Fruit fly (Drosophila melanogaster) whole organism, embryonic: ENCODE results near the gene CG11436.
A peak's percentile ranks its signal among the peaks of the same experiment; 100 is the strongest.

ENCODE experiments used
- Asciz ChIP-seq: fragments of 200-800 bp; sonication (Bioruptor generic); optimal IDR thresholded peaks from 2 replicates; lab custom pipeline; 2017; ENCODE audit warnings: missing biosample characterization, mild to moderate bottlenecking, missing genetic modification characterization, missing genetic modification reagents
- Atf-2 ChIP-seq: fragments of 200-800 bp; sonication (Bioruptor generic); optimal IDR thresholded peaks from 2 replicates; lab custom pipeline; 2016; ENCODE audit warnings: missing biosample characterization, missing genetic modification characterization
- Bdp1 ChIP-seq: fragments of 200-800 bp; sonication (Bioruptor generic); optimal IDR thresholded peaks from 3 replicates; lab custom pipeline; 2016; ENCODE audit warnings: missing biosample characterization, missing genetic modification characterization
- Blimp-1 ChIP-seq: fragments of 200-800 bp; sonication (Bioruptor generic); optimal IDR thresholded peaks from 3 replicates; lab custom pipeline; 2018; ENCODE audit warnings: missing biosample characterization, missing genetic modification characterization, mild to moderate bottlenecking, moderate library complexity, missing genetic modification reagents
- CG11695 ChIP-seq: fragments of 200-800 bp; sonication (Bioruptor generic); IDR thresholded peaks from 3 replicates; pipeline ENCODE4 v1.3.6; 2022; ENCODE audit warnings: missing biosample characterization, missing genetic modification characterization
- CG12236 ChIP-seq: fragments of 200-800 bp; sonication (Bioruptor generic); optimal IDR thresholded peaks from 2 replicates; lab custom pipeline; 2016; ENCODE audit warnings: missing biosample characterization, missing genetic modification characterization
- CG12659 ChIP-seq: fragments of 200-800 bp; sonication (Bioruptor generic); optimal IDR thresholded peaks from 3 replicates; lab custom pipeline; 2017; ENCODE audit warnings: mild to moderate bottlenecking, missing biosample characterization, missing genetic modification reagents, missing genetic modification characterization
- CG12769 ChIP-seq: fragments of 200-800 bp; sonication (Bioruptor generic); optimal IDR thresholded peaks from 2 replicates; lab custom pipeline; 2019; ENCODE audit warnings: missing biosample characterization, mild to moderate bottlenecking, missing genetic modification characterization, moderate library complexity
- CG15479 ChIP-seq: fragments of 200-800 bp; sonication (Bioruptor generic); optimal IDR thresholded peaks from 3 replicates; lab custom pipeline; 2019; ENCODE audit warnings: missing biosample characterization, mild to moderate bottlenecking, missing genetic modification characterization, moderate library complexity
- CG15696 ChIP-seq: fragments of 200-800 bp; sonication (Bioruptor generic); optimal IDR thresholded peaks from 2 replicates; lab custom pipeline; 2019; ENCODE audit warnings: missing biosample characterization, mild to moderate bottlenecking, missing genetic modification characterization, moderate library complexity
- CG1603 ChIP-seq: fragments of 200-800 bp; sonication (Bioruptor generic); optimal IDR thresholded peaks from 2 replicates; lab custom pipeline; 2019; ENCODE audit warnings: missing biosample characterization, mild to moderate bottlenecking, missing genetic modification characterization, moderate library complexity
- CG17385 ChIP-seq: fragments of 200-800 bp; sonication (Bioruptor generic); optimal IDR thresholded peaks from 3 replicates; lab custom pipeline; 2018; ENCODE audit warnings: missing biosample characterization, mild to moderate bottlenecking, missing genetic modification characterization
- CG18619 ChIP-seq: fragments of 200-800 bp; sonication (Bioruptor generic); optimal IDR thresholded peaks from 3 replicates; lab custom pipeline; 2017; ENCODE audit warnings: missing biosample characterization, mild to moderate bottlenecking, missing genetic modification characterization
- CG4424 ChIP-seq: fragments of 200-800 bp; sonication (Bioruptor generic); optimal IDR thresholded peaks from 3 replicates; lab custom pipeline; 2016; ENCODE audit warnings: missing biosample characterization, missing genetic modification characterization
- CG4617 ChIP-seq: fragments of 200-800 bp; sonication (Bioruptor generic); optimal IDR thresholded peaks from 3 replicates; lab custom pipeline; 2016; ENCODE audit warnings: missing biosample characterization, missing genetic modification characterization, borderline replicate concordance
- CG5953 ChIP-seq: fragments of 200-800 bp; sonication (Bioruptor generic); IDR thresholded peaks from 2 replicates; pipeline ENCODE4 v1.3.6; 2022; ENCODE audit warnings: missing biosample characterization, missing genetic modification characterization
- CG6175 ChIP-seq: fragments of 200-800 bp; sonication (Bioruptor generic); IDR thresholded peaks from 3 replicates; pipeline ENCODE4 v1.3.6; 2022; ENCODE audit warnings: missing biosample characterization, missing genetic modification characterization
- CG7786 ChIP-seq: fragments of 200-800 bp; sonication (Bioruptor generic); optimal IDR thresholded peaks from 2 replicates; lab custom pipeline; 2016; ENCODE audit warnings: missing biosample characterization, missing genetic modification characterization
- CG8281 ChIP-seq: fragments of 200-800 bp; sonication (Bioruptor generic); optimal IDR thresholded peaks from 2 replicates; lab custom pipeline; 2018; ENCODE audit warnings: missing biosample characterization, mild to moderate bottlenecking, missing genetic modification characterization, moderate library complexity
- Dek ChIP-seq: fragments of 200-800 bp; sonication (Bioruptor generic); optimal IDR thresholded peaks from 3 replicates; lab custom pipeline; 2019; ENCODE audit warnings: missing biosample characterization, mild to moderate bottlenecking, missing genetic modification characterization, moderate library complexity
- Doc3 ChIP-seq: fragments of 200-800 bp; sonication (Bioruptor generic); IDR thresholded peaks from 3 replicates; pipeline ENCODE4 v1.3.6; 2022; ENCODE audit warnings: missing biosample characterization, missing genetic modification characterization; ENCODE audit not compliant: partially characterized antibody
- ERR ChIP-seq: fragments of 200-800 bp; sonication (Bioruptor generic); optimal IDR thresholded peaks from 2 replicates; lab custom pipeline; 2016; ENCODE audit warnings: missing biosample characterization, missing genetic modification characterization
- H15 ChIP-seq: fragments of 200-800 bp; sonication (Bioruptor generic); IDR thresholded peaks from 3 replicates; pipeline ENCODE4 v1.3.6; 2022; ENCODE audit warnings: missing biosample characterization, missing genetic modification characterization
- Jarid2 ChIP-seq: fragments of 200-800 bp; sonication (Bioruptor generic); optimal IDR thresholded peaks from 3 replicates; lab custom pipeline; 2017; ENCODE audit warnings: mild to moderate bottlenecking, missing biosample characterization, missing genetic modification reagents, missing genetic modification characterization
- Meics ChIP-seq: fragments of 200-800 bp; sonication (Bioruptor generic); optimal IDR thresholded peaks from 2 replicates; lab custom pipeline; 2017; ENCODE audit warnings: missing biosample characterization, mild to moderate bottlenecking, missing genetic modification characterization
- NFAT ChIP-seq: fragments of 200-800 bp; sonication (Bioruptor generic); IDR thresholded peaks from 2 replicates; pipeline ENCODE4 v1.3.6; 2022; ENCODE audit warnings: missing biosample characterization, missing genetic modification characterization
- Ptx1 ChIP-seq: fragments of 200-800 bp; sonication (Bioruptor generic); IDR thresholded peaks from 2 replicates; pipeline ENCODE4 v1.3.6; 2022; ENCODE audit warnings: missing biosample characterization, missing genetic modification characterization
- Rfx ChIP-seq: fragments of 200-800 bp; sonication (Bioruptor generic); IDR thresholded peaks from 2 replicates; pipeline ENCODE4 v1.3.6; 2022; ENCODE audit warnings: missing biosample characterization, missing genetic modification characterization
- Rx ChIP-seq: fragments of 200-800 bp; sonication (Bioruptor generic); IDR thresholded peaks from 2 replicates; pipeline ENCODE4 v1.3.6; 2022; ENCODE audit warnings: missing biosample characterization, missing genetic modification characterization
- Sin3A ChIP-seq: fragments of >200 bp; optimal IDR thresholded peaks from 2 replicates; lab custom pipeline; 2018
- Six4 ChIP-seq: fragments of 200-800 bp; sonication (Bioruptor generic); optimal IDR thresholded peaks from 2 replicates; lab custom pipeline; 2016; ENCODE audit warnings: missing biosample characterization, missing genetic modification characterization
- Sox100B ChIP-seq: fragments of 200-800 bp; sonication (Bioruptor generic); optimal IDR thresholded peaks from 3 replicates; lab custom pipeline; 2018; ENCODE audit warnings: missing biosample characterization, mild to moderate bottlenecking, missing genetic modification characterization
- Sry-β ChIP-seq: fragments of 200-800 bp; sonication (Bioruptor generic); optimal IDR thresholded peaks from 2 replicates; lab custom pipeline; 2018; ENCODE audit warnings: missing biosample characterization, mild to moderate bottlenecking, missing genetic modification characterization, moderate library complexity
- TFAM ChIP-seq: fragments of 200-800 bp; sonication (Bioruptor generic); optimal IDR thresholded peaks from 2 replicates; lab custom pipeline; 2017; ENCODE audit warnings: missing biosample characterization, missing genetic modification characterization, inconsistent platforms
- Xrp1 ChIP-seq: fragments of 200-800 bp; sonication (Bioruptor generic); IDR thresholded peaks from 2 replicates; pipeline ENCODE4 v1.3.6; 2022; ENCODE audit warnings: missing biosample characterization, missing genetic modification characterization
- bsh ChIP-seq, 2 experiments: fragments of 200-800 bp; sonication (Bioruptor generic); optimal IDR thresholded peaks; 2 replicates each; lab custom pipeline; 2017 to 2018; ENCODE audit warnings: mild to moderate bottlenecking in 2 of 2, missing biosample characterization in 2 of 2, missing genetic modification characterization in 2 of 2, moderate library complexity in 1 of 2
- cato ChIP-seq: fragments of 200-800 bp; sonication (Bioruptor generic); optimal IDR thresholded peaks from 2 replicates; lab custom pipeline; 2016; ENCODE audit warnings: missing biosample characterization, missing genetic modification characterization, borderline replicate concordance
- chinmo ChIP-seq: fragments of 200-800 bp; sonication (Bioruptor generic); IDR thresholded peaks from 4 replicates; pipeline ENCODE4 v1.3.6; 2022; ENCODE audit warnings: missing biosample characterization, missing genetic modification characterization; ENCODE audit not compliant: partially characterized antibody
- danr ChIP-seq: fragments of 200-800 bp; sonication (Bioruptor generic); IDR thresholded peaks from 2 replicates; pipeline ENCODE4 v1.3.6; 2022; ENCODE audit warnings: missing biosample characterization, missing genetic modification characterization
- gcm ChIP-seq: fragments of 200-800 bp; sonication (Bioruptor generic); optimal IDR thresholded peaks from 2 replicates; lab custom pipeline; 2019; ENCODE audit warnings: missing biosample characterization, mild to moderate bottlenecking, missing genetic modification characterization, moderate library complexity
- grau ChIP-seq: fragments of 200-800 bp; optimal IDR thresholded peaks from 3 replicates; lab custom pipeline; 2019; ENCODE audit warnings: missing biosample characterization, mild to moderate bottlenecking, missing genetic modification characterization, moderate library complexity
- gsb ChIP-seq: fragments of 200-800 bp; sonication (Bioruptor generic); IDR thresholded peaks from 2 replicates; pipeline ENCODE4 v1.3.6; 2022; ENCODE audit warnings: missing biosample characterization, missing genetic modification characterization
- her ChIP-seq: fragments of 200-800 bp; sonication (Bioruptor generic); optimal IDR thresholded peaks from 2 replicates; lab custom pipeline; 2016; ENCODE audit warnings: missing biosample characterization, missing genetic modification characterization
- lola ChIP-seq, 3 experiments: fragments of >200 bp in 2 of 3; fragments of 200-800 bp in 1 of 3; sonication (Bioruptor generic) in 1 of 3; optimal IDR thresholded peaks; 2 replicates each; lab custom pipeline; 2017 to 2019; ENCODE audit warnings: missing biosample characterization in 3 of 3, missing genetic modification characterization in 3 of 3, mild to moderate bottlenecking in 1 of 3, moderate library complexity in 1 of 3
- mam ChIP-seq: fragments of 200-800 bp; sonication (Bioruptor generic); optimal IDR thresholded peaks from 3 replicates; lab custom pipeline; 2016; ENCODE audit warnings: missing biosample characterization, missing genetic modification characterization
- prd ChIP-seq, 3 experiments: fragments of >200 bp in 2 of 3; fragments of 200-800 bp in 1 of 3; sonication (Bioruptor generic) in 1 of 3; optimal IDR thresholded peaks in 2 of 3; IDR thresholded peaks in 1 of 3; 2 replicates in 2 of 3; 3 replicates in 1 of 3; pipeline versions ENCODE4 v1.3.6 to Lab custom; 2017 to 2022; ENCODE audit warnings: missing biosample characterization in 1 of 3, missing genetic modification characterization in 1 of 3
- shn ChIP-seq: fragments of 200-800 bp; sonication (Bioruptor generic); optimal IDR thresholded peaks from 3 replicates; lab custom pipeline; 2016; ENCODE audit warnings: missing biosample characterization, missing genetic modification characterization
- slbo ChIP-seq: fragments of 200-800 bp; sonication (Bioruptor generic); IDR thresholded peaks from 2 replicates; pipeline ENCODE4 v1.3.6; 2022; ENCODE audit warnings: missing biosample characterization, missing genetic modification characterization
- slp2 ChIP-seq: fragments of 200-800 bp; sonication (Bioruptor generic); optimal IDR thresholded peaks from 2 replicates; lab custom pipeline; 2016; ENCODE audit warnings: missing biosample characterization, missing genetic modification characterization
- tx ChIP-seq: fragments of 200-800 bp; sonication (Bioruptor generic); optimal IDR thresholded peaks from 2 replicates; lab custom pipeline; 2016; ENCODE audit warnings: missing biosample characterization, missing genetic modification characterization

Gene CG11436

DNA sequence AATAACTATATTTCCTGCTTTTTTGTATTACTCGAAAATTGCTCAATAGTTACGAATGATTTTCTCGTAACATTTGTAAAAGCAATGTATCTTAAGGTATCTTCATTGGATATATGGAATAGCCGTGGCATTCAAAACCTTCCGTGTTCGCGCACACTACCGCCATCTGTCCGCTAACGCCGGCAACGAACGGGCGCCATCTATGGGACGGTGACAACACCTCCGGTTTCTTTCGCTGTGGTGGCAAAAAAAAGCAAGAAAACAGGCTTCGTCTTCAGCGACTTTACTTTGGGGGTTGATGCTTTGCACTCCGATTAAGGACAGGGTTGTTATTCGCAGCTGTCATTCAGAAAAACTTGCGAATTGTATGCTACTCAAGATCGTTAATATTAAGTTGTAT is 44.6 kb downstream of the CG11436 start (continued):
- TF ChIP-seq CG6175 (GFP tag; lab: Robert Waterston, UW): no peak
- TF ChIP-seq H15 (GFP tag; lab: Robert Waterston, UW): peak; percentile 60; the same call in 2 of the 3 replicates
- peak; percentile 44; the same call in 1 of the 2 replicates for TF ChIP-seq NFAT
- peak; percentile 8 for TF ChIP-seq Sry-β (GFP tag; lab: Kevin White, UChicago)
- peak; percentile 10 for TF ChIP-seq gcm (GFP tag; lab: Kevin White, UChicago)
- peak; percentile 42 for TF ChIP-seq CG12659 (GFP tag; lab: Kevin White, UChicago)
- no peak for TF ChIP-seq CG7786 (GFP tag; lab: Kevin White, UChicago)
- no peak for TF ChIP-seq CG15479
- TF ChIP-seq Rfx (GFP tag; lab: Robert Waterston, UW): peak; percentile 66
- TF ChIP-seq CG15696 (tag; lab: Kevin White, UChicago): peak; percentile 45
- TF ChIP-seq CG5953 (GFP tag; lab: Robert Waterston, UW): peak; percentile 70
- no peak for TF ChIP-seq tx (GFP tag; lab: Kevin White, UChicago)
- 0 out of 3 replicates have a peak, but pooled peaks have one; percentile 34 for TF ChIP-seq CG11695
- TF ChIP-seq mam (GFP tag; lab: Kevin White, UChicago): peak; percentile 18
- peak; percentile 12 for TF ChIP-seq Dek
- no peak for TF ChIP-seq cato (GFP tag; lab: Kevin White, UChicago)
- TF ChIP-seq Sin3A (lab: Kevin White, UChicago): no peak
- peak; percentile 80 for TF ChIP-seq CG1603 (tag; lab: Kevin White, UChicago)
- TF ChIP-seq Meics: peak; percentile 34
- TF ChIP-seq Doc3 (GFP tag; lab: Robert Waterston, UW): no peak
- TF ChIP-seq CG4424 (GFP tag; lab: Kevin White, UChicago): peak; percentile 42
- peak; percentile 4 for TF ChIP-seq slp2
- TF ChIP-seq lola (GFP tag; optimal IDR thresholded peaks at IDR 0.05; lab: Kevin White, UChicago): peak in 1 of 3 experiments; percentile 13
- peak; percentile 59 for TF ChIP-seq CG17385 (GFP tag; lab: Kevin White, UChicago)
- TF ChIP-seq ERR (GFP tag; lab: Kevin White, UChicago): no peak
- TF ChIP-seq CG18619 (GFP tag; lab: Kevin White, UChicago): peak; percentile 47
- TF ChIP-seq Bdp1: peak; percentile 13
- 0 out of 2 replicates have a peak, but pooled peaks have one; percentile 6 for TF ChIP-seq gsb (GFP tag; lab: Robert Waterston, UW)
- TF ChIP-seq chinmo (GFP tag; lab: Robert Waterston, UW): no peak
- TF ChIP-seq CG4617 (GFP tag; lab: Kevin White, UChicago): peak; percentile 21
- TF ChIP-seq Sox100B (GFP tag; lab: Kevin White, UChicago): peak; percentile 19
- TF ChIP-seq Blimp-1 (GFP tag; lab: Kevin White, UChicago): peak; percentile 14
- TF ChIP-seq danr (GFP tag; lab: Robert Waterston, UW): 0 out of 2 replicates have a peak, but pooled peaks have one; percentile 5
- peak; percentile 10 for TF ChIP-seq her
- TF ChIP-seq bsh (GFP tag; optimal IDR thresholded peaks at IDR 0.05; lab: Kevin White, UChicago): peak; percentile 11 to 67
- peak; percentile 71 for TF ChIP-seq Xrp1 (GFP tag; lab: Robert Waterston, UW)
- TF ChIP-seq CG8281 (tag; lab: Kevin White, UChicago): peak; percentile 35
- TF ChIP-seq CG12769: no peak
- TF ChIP-seq Jarid2 (GFP tag; lab: Kevin White, UChicago): peak; percentile 60
- TF ChIP-seq shn: peak; percentile 67
- TF ChIP-seq Ptx1 (GFP tag; lab: Robert Waterston, UW): peak; percentile 59
- peak; percentile 52 for TF ChIP-seq slbo (GFP tag; lab: Robert Waterston, UW)
- TF ChIP-seq TFAM (GFP tag; lab: Kevin White, UChicago): no peak
- TF ChIP-seq Atf-2 (GFP tag; lab: Kevin White, UChicago): peak; percentile 55
- no peak for TF ChIP-seq prd (optimal IDR thresholded peaks at IDR 0.05; lab: Kevin White, UChicago)
- peak; percentile 72; the same call in 2 of the 3 replicates for TF ChIP-seq prd (GFP tag; IDR thresholded peaks at IDR 0.05; lab: Robert Waterston, UW)
- TF ChIP-seq Rx (GFP tag; lab: Robert Waterston, UW): no peak
- peak; percentile 38 for TF ChIP-seq CG12236
- TF ChIP-seq Asciz (GFP tag; lab: Kevin White, UChicago): peak; percentile 17
- peak; percentile 53 for TF ChIP-seq grau (tag; lab: Kevin White, UChicago)
- TF ChIP-seq Six4 (GFP tag; lab: Kevin White, UChicago): peak; percentile 30
